Fruit fly (Drosophila melanogaster) Kc167 (cell line): ENCODE data around the gene Dsp1.

Source experiments
- Myc ChIP-seq: fragments of >200 bp; optimal IDR thresholded peaks from 2 replicates; lab custom pipeline; 2017; ENCODE audit warnings: missing external identifiers
- Sin3A ChIP-seq: fragments of >200 bp; optimal IDR thresholded peaks from 2 replicates; lab custom pipeline; 2018; ENCODE audit warnings: missing external identifiers
- h ChIP-seq: fragments of >200 bp; optimal IDR thresholded peaks from 3 replicates; lab custom pipeline; 2018; ENCODE audit warnings: missing external identifiers
- insv ChIP-seq: fragments of >200 bp; optimal IDR thresholded peaks from 3 replicates; lab custom pipeline; 2018; ENCODE audit warnings: missing external identifiers
- psq ChIP-seq: fragments of >200 bp; optimal IDR thresholded peaks from 2 replicates; lab custom pipeline; 2017; ENCODE audit warnings: missing external identifiers
- ttk ChIP-seq: sonication (Bioruptor generic); optimal IDR thresholded peaks from 2 replicates; lab custom pipeline; 2017; ENCODE audit warnings: missing external identifiers

Dsp1 gene

dm6 chrX:16332615-16333288 lies 660 bp upstream of the Dsp1 start:
- no peak for TF ChIP-seq psq (lab: Kevin White, UChicago)
- no peak for TF ChIP-seq h
- TF ChIP-seq Sin3A (lab: Kevin White, UChicago), result no peak
- no peak for TF ChIP-seq ttk
- no peak for TF ChIP-seq Myc
- no peak for TF ChIP-seq insv (lab: Kevin White, UChicago)

DNA sequence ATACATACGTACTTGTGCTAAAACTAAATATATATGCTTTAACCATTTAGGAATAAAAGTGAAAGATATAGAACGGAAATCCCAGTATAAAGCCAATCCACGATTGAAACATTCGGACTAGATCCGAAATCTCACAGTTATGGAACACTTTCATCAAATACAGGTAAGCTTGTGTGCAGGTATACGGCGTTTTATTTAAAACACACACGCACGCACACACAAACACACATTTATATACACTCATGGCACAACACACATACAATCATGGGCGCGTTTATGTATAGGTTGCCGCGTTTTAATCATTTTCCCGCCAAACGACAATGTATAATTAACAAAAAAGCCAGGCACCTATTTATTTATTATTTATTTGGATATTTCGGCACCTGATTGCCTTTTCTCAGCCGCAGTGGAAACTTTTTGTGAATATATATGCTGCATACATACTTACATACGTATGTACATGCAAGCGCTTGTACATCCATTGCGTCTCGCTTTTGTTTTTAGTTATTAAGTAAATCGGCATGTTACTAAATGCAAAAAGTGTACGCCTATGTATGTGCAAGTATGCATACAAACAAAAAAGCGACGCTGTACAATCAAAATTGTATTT lies 944 bp downstream of the Dsp1 start:
- TF ChIP-seq ttk (no peak), psq (lab: Kevin White, UChicago) (no peak), h (no peak), Sin3A (lab: Kevin White, UChicago) (no peak), insv (lab: Kevin White, UChicago) (no peak), Myc (no peak)

dm6 chrX:16335107-16335642 lies 1.8 kb downstream of the Dsp1 start:
- TF ChIP-seq Myc, result no peak
- TF ChIP-seq ttk, result no peak
- no peak for TF ChIP-seq h
- TF ChIP-seq psq (lab: Kevin White, UChicago), result no peak
- TF ChIP-seq Sin3A (lab: Kevin White, UChicago), result no peak
- no peak for TF ChIP-seq insv (lab: Kevin White, UChicago)

- TF ChIP-seq psq (lab: Kevin White, UChicago) (no peak), Myc (no peak), insv (lab: Kevin White, UChicago) (no peak), h (no peak), ttk (no peak), Sin3A (lab: Kevin White, UChicago) (no peak)
Measured at dm6 chrX:16350062-16350461, 16.6 kb downstream of the Dsp1 start, which contains the start of gene sl. TSS of gene sl (plus strand) at chrX:16350315.

DNA sequence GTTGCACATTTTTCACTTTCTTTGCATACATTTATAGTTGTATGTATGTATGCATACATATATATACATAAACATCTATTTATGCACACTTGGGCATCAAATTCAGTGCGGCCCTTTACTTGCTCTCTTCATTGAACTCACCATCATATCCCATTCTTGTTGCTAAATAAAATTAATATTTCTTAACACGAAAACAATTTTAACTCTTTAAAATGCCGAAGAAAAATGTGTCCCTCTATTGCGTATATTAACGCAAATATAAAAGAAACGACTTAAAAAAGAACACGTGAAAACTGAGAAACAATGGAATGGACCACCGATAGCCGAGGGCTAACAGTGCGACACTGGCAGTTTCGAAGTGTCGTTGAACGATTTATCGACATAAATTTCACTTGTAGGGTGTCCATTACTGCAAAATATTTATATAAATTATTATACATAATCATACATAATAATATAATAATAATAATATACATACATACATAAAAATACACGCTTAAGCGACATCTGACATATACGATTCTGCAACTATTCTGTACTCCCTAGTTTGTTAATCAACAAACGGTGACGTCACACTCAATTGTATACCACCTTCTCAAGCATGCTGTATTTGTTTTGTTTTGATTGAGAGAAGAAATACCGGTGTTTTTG lies 25.4 kb downstream of the Dsp1 start, which contains the start of the genes U2af50 and PIG-Q:
TSS of gene U2af50 (minus strand) at position 370 of the 651 bp plus-strand sequence.
TSS of gene PIG-Q (plus strand) at position 474 of the 651 bp plus-strand sequence.
- no peak for TF ChIP-seq psq (lab: Kevin White, UChicago)
- TF ChIP-seq insv (lab: Kevin White, UChicago), result no peak
- no peak for TF ChIP-seq Sin3A (lab: Kevin White, UChicago)
- TF ChIP-seq h, result no peak
- no peak for TF ChIP-seq ttk
- no peak for TF ChIP-seq Myc

DNA sequence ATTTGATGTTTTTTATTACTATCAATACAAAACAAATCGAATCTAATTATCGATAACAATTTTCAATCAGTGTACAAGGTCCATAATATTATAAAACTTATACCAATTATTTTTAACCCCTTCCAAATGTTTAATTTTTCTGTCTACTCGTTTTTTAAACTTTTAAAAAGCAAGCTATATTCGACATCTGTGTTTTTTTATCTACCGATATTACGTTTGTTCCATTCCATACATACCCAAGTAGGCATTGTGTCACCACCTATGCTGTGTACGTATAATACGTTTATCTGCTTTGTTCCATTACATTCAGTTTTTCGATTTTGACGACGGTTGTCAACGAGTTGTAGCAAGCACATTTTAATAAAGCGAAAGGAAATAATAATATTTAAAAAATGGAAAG lies 27.9 kb downstream of the Dsp1 start, which contains the start of gene nonA:
TSS of gene nonA (plus strand) at position 264 of the 400 bp plus-strand sequence.
- TF ChIP-seq ttk (no peak), h (no peak), Sin3A (lab: Kevin White, UChicago) (no peak), insv (lab: Kevin White, UChicago) (no peak), psq (lab: Kevin White, UChicago) (no peak), Myc (no peak)

dm6 chrX:16368585-16368984 lies 35.2 kb downstream of the Dsp1 start:
- TF ChIP-seq Sin3A (lab: Kevin White, UChicago) (no peak), psq (lab: Kevin White, UChicago) (no peak), ttk (no peak), h (no peak), insv (lab: Kevin White, UChicago) (no peak), Myc (no peak)

DNA sequence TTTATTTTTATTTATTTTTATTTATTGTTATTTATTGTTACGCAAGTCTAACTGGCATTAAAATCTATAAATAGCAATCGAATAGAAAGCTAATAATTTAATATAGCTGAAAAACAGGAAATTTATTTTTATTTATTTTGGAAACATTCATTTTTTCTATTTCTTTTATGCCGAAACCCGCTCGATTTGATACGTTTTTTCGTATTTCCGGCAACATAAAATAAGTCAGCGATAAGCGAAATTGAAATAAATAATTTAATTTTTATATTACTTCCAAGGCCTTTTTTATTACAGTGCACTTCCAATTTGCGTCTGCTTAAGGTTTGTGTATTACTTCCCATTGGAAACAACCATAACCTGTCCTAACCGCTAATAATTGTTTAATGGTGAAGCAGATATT lies 38.5 kb downstream of the Dsp1 start:
- TF ChIP-seq ttk, result no peak
- no peak for TF ChIP-seq insv (lab: Kevin White, UChicago)
- no peak for TF ChIP-seq h
- no peak for TF ChIP-seq Sin3A (lab: Kevin White, UChicago)
- no peak for TF ChIP-seq psq (lab: Kevin White, UChicago)

- TF ChIP-seq psq (lab: Kevin White, UChicago) (no peak), ttk (no peak)
Measured at dm6 chrX:16372492-16373350, 39.3 kb downstream of the Dsp1 start, which contains the start of gene Fur2. TSS of gene Fur2 (plus strand) at chrX:16373086.

- TF ChIP-seq insv (lab: Kevin White, UChicago), result no peak
- no peak for TF ChIP-seq Myc
- no peak for TF ChIP-seq h
Measured at dm6 chrX:16373541-16373940, 40.1 kb downstream of the Dsp1 start.

DNA sequence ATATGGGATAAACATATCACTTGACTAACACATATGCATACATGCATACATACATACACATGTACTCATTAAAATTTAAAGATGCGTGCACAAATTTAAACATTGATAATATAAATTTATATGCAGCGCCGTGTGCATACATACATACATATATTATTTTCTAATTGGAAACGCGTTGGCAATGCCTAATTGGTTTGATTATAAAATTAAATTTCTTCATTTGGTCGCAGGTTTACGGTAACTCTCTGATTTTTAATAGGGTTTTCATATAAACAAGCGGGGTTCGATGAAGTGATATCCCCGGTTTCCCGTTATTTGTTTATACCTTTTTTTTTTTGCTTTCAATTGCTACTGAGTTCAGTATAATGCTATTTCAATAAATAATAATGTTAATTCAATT lies 40.6 kb downstream of the Dsp1 start:
- TF ChIP-seq ttk, result no peak
- TF ChIP-seq insv (lab: Kevin White, UChicago), result no peak
